Fruit fly (Drosophila melanogaster): ENCODE measurements around the gene Lkb1.

The Lkb1 gene

DNA sequence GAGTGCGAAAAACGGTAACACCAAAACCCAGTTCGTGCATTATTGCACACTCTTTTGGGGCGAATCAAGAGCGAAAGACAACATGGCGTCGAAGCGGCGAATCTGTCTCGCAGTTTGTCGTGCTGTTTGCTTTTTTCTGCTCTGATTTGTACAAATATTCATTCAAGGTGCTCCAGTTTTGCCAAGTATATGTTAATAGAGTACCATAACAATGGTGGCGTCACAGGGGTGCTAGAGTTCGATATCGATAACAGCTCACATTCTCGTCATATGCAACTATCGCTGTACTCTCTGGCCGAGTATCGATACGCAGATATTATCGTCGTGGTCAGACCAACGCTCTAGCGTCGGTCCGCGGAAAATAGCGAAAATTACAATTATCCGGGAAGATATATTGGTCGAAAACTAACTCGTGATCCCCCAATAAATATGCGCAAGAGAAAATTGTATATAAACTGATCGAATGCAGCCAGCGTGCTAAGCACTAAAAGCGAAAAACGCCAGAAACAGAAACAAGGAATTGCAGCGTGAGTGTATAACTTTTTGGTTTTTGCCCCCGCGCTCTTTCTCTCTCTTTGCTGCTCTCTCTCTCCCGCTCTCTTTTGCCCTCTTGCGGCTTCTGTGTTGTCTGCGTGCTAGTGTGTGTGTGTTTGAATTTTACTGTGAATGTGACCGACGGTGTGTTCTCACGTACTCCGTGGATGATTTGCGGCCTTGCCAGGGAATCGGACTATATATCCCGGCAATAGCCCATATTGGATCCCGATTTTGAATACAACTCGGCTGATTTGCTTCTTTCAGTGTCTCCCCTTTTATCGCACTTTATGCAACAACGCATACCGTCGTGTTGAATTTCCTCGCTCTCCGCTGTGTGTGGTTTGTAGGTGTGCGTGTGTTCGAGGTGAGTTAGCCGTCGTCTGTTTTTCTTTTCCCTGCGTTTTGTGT lies 7.5 kb downstream of the Lkb1 start, which contains the start of gene flfl (continued):
- TF ChIP-seq CG10543 (GFP tag; optimal IDR thresholded peaks at IDR 0.05) = peak; percentile 10
- peak; percentile 22 for TF ChIP-seq CG16863 (GFP tag; optimal IDR thresholded peaks at IDR 0.05)
- peak; percentile 53 for TF ChIP-seq CG14710 (tag; optimal IDR thresholded peaks at IDR 0.05)
- TF ChIP-seq Antp (GFP tag; optimal IDR thresholded peaks at IDR 0.05) = no peak
- no peak for TF ChIP-seq caup (GFP tag; optimal IDR thresholded peaks at IDR 0.05; ENCODE audit: severe bottlenecking)
- TF ChIP-seq emc (GFP tag; optimal IDR thresholded peaks at IDR 0.05) = peak; percentile 28
- TF ChIP-seq CG2199 (GFP tag; IDR thresholded peaks at IDR 0.05) = no peak
- TF ChIP-seq NC2α (GFP tag; optimal IDR thresholded peaks at IDR 0.05) = no peak
- TF ChIP-seq CG2712 (tag; optimal IDR thresholded peaks at IDR 0.05) = peak; percentile 30
- TF ChIP-seq ham (GFP tag; IDR thresholded peaks at IDR 0.05) = no peak
- TF ChIP-seq br (optimal IDR thresholded peaks at IDR 0.05) = no peak
- TF ChIP-seq grau (tag; optimal IDR thresholded peaks at IDR 0.05) = no peak
- no peak for TF ChIP-seq psq (GFP tag; optimal IDR thresholded peaks at IDR 0.05)
- TF ChIP-seq CG17359 (tag; optimal IDR thresholded peaks at IDR 0.05) = no peak
- no peak for TF ChIP-seq CG17612 (GFP tag; IDR thresholded peaks at IDR 0.05)
- TF ChIP-seq danr (GFP tag; IDR thresholded peaks at IDR 0.05) = no peak
- no peak for TF ChIP-seq CG6765 (GFP tag; optimal IDR thresholded peaks at IDR 0.05)
- no peak for TF ChIP-seq prd (optimal IDR thresholded peaks at IDR 0.05)
- no peak for TF ChIP-seq prd (GFP tag; IDR thresholded peaks at IDR 0.05)
- TF ChIP-seq HmgD (GFP tag; optimal IDR thresholded peaks at IDR 0.05) = peak; percentile 49
- TF ChIP-seq CG16779 (GFP tag; IDR thresholded peaks at IDR 0.05) = no peak
- TF ChIP-seq CG3726 (GFP tag; IDR thresholded peaks at IDR 0.05) = no peak
- TF ChIP-seq Dref (GFP tag; IDR thresholded peaks at IDR 0.05) = no peak
- peak; percentile 35 for TF ChIP-seq CoRest (tag; optimal IDR thresholded peaks at IDR 0.05)
- TF ChIP-seq CG4282 (GFP tag; optimal IDR thresholded peaks at IDR 0.05) = no peak
- TF ChIP-seq CG17186 (GFP tag; optimal IDR thresholded peaks at IDR 0.05) = peak; percentile 75
- no peak for TF ChIP-seq E2f1 (GFP tag; IDR thresholded peaks at IDR 0.05)
- peak in 1 of 2 experiments; percentile 26 for TF ChIP-seq Hr51 (GFP tag; optimal IDR thresholded peaks at IDR 0.05)
- no peak for TF ChIP-seq pb (GFP tag; optimal IDR thresholded peaks at IDR 0.05)
- no peak for TF ChIP-seq Poxn (GFP tag; IDR thresholded peaks at IDR 0.05)
- no peak for TF ChIP-seq CG5953 (GFP tag; IDR thresholded peaks at IDR 0.05)
- no peak for TF ChIP-seq CG8765 (GFP tag; IDR thresholded peaks at IDR 0.05)
- peak; percentile 9 for TF ChIP-seq CG7556 (GFP tag; optimal IDR thresholded peaks at IDR 0.05)
- no peak for TF ChIP-seq CG17912 (GFP tag; optimal IDR thresholded peaks at IDR 0.05)
- TF ChIP-seq CG42726 (GFP tag; IDR thresholded peaks at IDR 0.05; ENCODE audit: partially characterized antibody) = no peak
- peak; percentile 90 for TF ChIP-seq Sry-δ (GFP tag; optimal IDR thresholded peaks at IDR 0.05)
- TF ChIP-seq bbx (GFP tag; IDR thresholded peaks at IDR 0.05; ENCODE audit: partially characterized antibody) = no peak
- peak; percentile 100 for TF ChIP-seq her (GFP tag; optimal IDR thresholded peaks at IDR 0.05)
- no peak for TF ChIP-seq CG10321 (GFP tag; IDR thresholded peaks at IDR 0.05)
- TF ChIP-seq CG33557 (GFP tag; optimal IDR thresholded peaks at IDR 0.05) = peak; percentile 1
- no peak for TF ChIP-seq Ptx1 (GFP tag; IDR thresholded peaks at IDR 0.05)
- peak; percentile 81 for TF ChIP-seq Myb (GFP tag; optimal IDR thresholded peaks at IDR 0.05)
- no peak for TF ChIP-seq CG13123 (GFP tag; optimal IDR thresholded peaks at IDR 0.05)
- TF ChIP-seq ab (GFP tag; optimal IDR thresholded peaks at IDR 0.05) = no peak
- no peak for TF ChIP-seq Chrac-16 (GFP tag; optimal IDR thresholded peaks at IDR 0.05)
- no peak for TF ChIP-seq bowl (GFP tag; IDR thresholded peaks at IDR 0.05)
- no peak for TF ChIP-seq Blimp-1 (GFP tag; optimal IDR thresholded peaks at IDR 0.05)
- TF ChIP-seq Lhr (GFP tag; optimal IDR thresholded peaks at IDR 0.05) = no peak
- no peak for TF ChIP-seq zen (tag; optimal IDR thresholded peaks at IDR 0.05)
- no peak for TF ChIP-seq zf30C (GFP tag; optimal IDR thresholded peaks at IDR 0.05)

Measured in whole organism, embryonic.